Worm (Caenorhabditis elegans): ENCODE results near the gene C17C3.6.

The C17C3.6 gene

ce11 chrII:5585788-5586187, 35.9 kb downstream of the C17C3.6 start, which contains the start of gene lys-8 (continued):
- TF ChIP-seq cey-2 (tag; optimal IDR thresholded peaks at IDR 0.05; ENCODE audit: borderline replicate concordance, insufficient read depth): no peak

ce11 chrII:5587794-5588193, 37.9 kb downstream of the C17C3.6 start:
- no peak for TF ChIP-seq zag-1 (tag; optimal IDR thresholded peaks at IDR 0.05)
- TF ChIP-seq aha-1 (tag): peak; percentile 91
- TF ChIP-seq unc-62 (GFP tag; optimal IDR thresholded peaks at IDR 0.05 in 1 of 2): peak in 1 of 2 experiments; percentile 74
- TF ChIP-seq unc-62 (tag; optimal IDR thresholded peaks at IDR 0.05): no peak

ce11 chrII:5589690-5590089, 39.8 kb downstream of the C17C3.6 start, which contains the start of gene C17G10.13:
C17G10.13 (minus strand) TSS chrII:5589790.
- no peak for TF ChIP-seq nhr-10 (tag; optimal IDR thresholded peaks at IDR 0.05)
- no peak for TF ChIP-seq ceh-20 (GFP tag; IDR thresholded peaks at IDR 0.05)
- no peak for TF ChIP-seq saeg-2 (GFP tag; IDR thresholded peaks at IDR 0.05)
- no peak for TF ChIP-seq F26F4.8 (GFP tag; conservative IDR thresholded peaks at IDR 0.05)
- TF ChIP-seq dmd-9 (GFP tag; IDR thresholded peaks at IDR 0.05): no peak
- TF ChIP-seq rbr-2 (tag; optimal IDR thresholded peaks at IDR 0.05): no peak
- no peak for TF ChIP-seq attf-4 (tag; optimal IDR thresholded peaks at IDR 0.05)
- no peak for TF ChIP-seq daf-19 (GFP tag; conservative IDR thresholded peaks at IDR 0.05)
- TF ChIP-seq pha-4 (GFP tag; IDR thresholded peaks at IDR 0.05): no peak
- TF ChIP-seq pha-4 (tag; optimal IDR thresholded peaks at IDR 0.05): no peak
- no peak for TF ChIP-seq nhr-11 (tag; optimal IDR thresholded peaks at IDR 0.05)

- TF ChIP-seq unc-62 (GFP tag; optimal IDR thresholded peaks at IDR 0.05 in 1 of 2) (peak in 1 of 2 experiments; percentile 68), unc-62 (tag; optimal IDR thresholded peaks at IDR 0.05) (no peak), tag-97 (GFP tag; IDR thresholded peaks at IDR 0.05) (no peak)
These were observed 41.7 kb downstream of the C17C3.6 start for ce11 chrII:5591558-5591957.

ce11 chrII:5592857-5593256, 43.0 kb downstream of the C17C3.6 start:
- no peak for TF ChIP-seq zag-1 (tag; optimal IDR thresholded peaks at IDR 0.05)
- peak in 1 of 2 experiments; percentile 52 for TF ChIP-seq unc-62 (GFP tag; optimal IDR thresholded peaks at IDR 0.05 in 1 of 2)
- no peak for TF ChIP-seq unc-62 (tag; optimal IDR thresholded peaks at IDR 0.05)
- TF ChIP-seq lin-13 (GFP tag; optimal IDR thresholded peaks at IDR 0.05): no peak
- TF ChIP-seq T26A8.4 (GFP tag; IDR thresholded peaks at IDR 0.05): no peak
- no peak for TF ChIP-seq skn-1 (tag; optimal IDR thresholded peaks at IDR 0.05)

- TF ChIP-seq lin-38 (GFP tag; IDR thresholded peaks at IDR 0.05): peak; percentile 75
- TF ChIP-seq snpc-1.2 (GFP tag; IDR thresholded peaks at IDR 0.05): no peak
- no peak for TF ChIP-seq F26F4.8 (GFP tag; conservative IDR thresholded peaks at IDR 0.05)
- no peak for TF ChIP-seq ZK546.5 (tag; optimal IDR thresholded peaks at IDR 0.05)
- TF ChIP-seq ceh-82 (tag; optimal IDR thresholded peaks at IDR 0.05): no peak
- no peak for TF ChIP-seq zfp-2 (tag; optimal IDR thresholded peaks at IDR 0.05)
- no peak for TF ChIP-seq ZK337.2 (GFP tag; IDR thresholded peaks at IDR 0.05)
- TF ChIP-seq nhr-41 (GFP tag; IDR thresholded peaks at IDR 0.05): no peak
- TF ChIP-seq zag-1 (tag; optimal IDR thresholded peaks at IDR 0.05): no peak
- no peak for TF ChIP-seq tag-97 (GFP tag; IDR thresholded peaks at IDR 0.05)
- no peak for TF ChIP-seq gei-8 (GFP tag; optimal IDR thresholded peaks at IDR 0.05)
- no peak for TF ChIP-seq egl-43 (GFP tag; IDR thresholded peaks at IDR 0.05)
- no peak for TF ChIP-seq aly-2 (tag; optimal IDR thresholded peaks at IDR 0.05)
- no peak for TF ChIP-seq vab-7 (GFP tag; IDR thresholded peaks at IDR 0.05)
- TF ChIP-seq attf-4 (tag; optimal IDR thresholded peaks at IDR 0.05): no peak
- TF ChIP-seq rbr-2 (tag; optimal IDR thresholded peaks at IDR 0.05): peak; percentile 32
- no peak for TF ChIP-seq dmd-8 (GFP tag; IDR thresholded peaks at IDR 0.05)
- no peak for TF ChIP-seq daf-8 (GFP tag; IDR thresholded peaks at IDR 0.05)
- TF ChIP-seq ztf-7 (tag; optimal IDR thresholded peaks at IDR 0.05): peak; percentile 49
- TF ChIP-seq lin-29 (GFP tag; IDR thresholded peaks at IDR 0.05): no peak
- no peak for TF ChIP-seq daf-12 (tag; optimal IDR thresholded peaks at IDR 0.05)
- peak; percentile 41 for TF ChIP-seq T20F7.1 (GFP tag; optimal IDR thresholded peaks at IDR 0.05)
- no peak for TF ChIP-seq ceh-28 (tag; optimal IDR thresholded peaks at IDR 0.05)
- no peak for TF ChIP-seq duxl-1 (tag; optimal IDR thresholded peaks at IDR 0.05; ENCODE audit: poor library complexity)
- TF ChIP-seq Y5F2A.4 (GFP tag; optimal IDR thresholded peaks at IDR 0.05): no peak
- TF ChIP-seq egl-27 (tag; optimal IDR thresholded peaks at IDR 0.05): no peak
- no peak for TF ChIP-seq set-16 (GFP tag; IDR thresholded peaks at IDR 0.05)
These were observed 43.6 kb downstream of the C17C3.6 start, which contains the start of gene cdc-14 for ce11 chrII:5593377-5593932. cdc-14 (minus strand) TSS chrII:5593427.

Data from whole organism, L4 larva.